Worm (Caenorhabditis elegans) whole organism, L4/young adult: ENCODE measurements around the gene K07E3.2.

Source experiments
- W03F9.2 ChIP-seq: fragments of 150-350 bp; optimal IDR thresholded peaks from 2 replicates; lab custom pipeline; 2014; ENCODE audit warnings: missing biosample characterization, missing genetic modification characterization
- him-1 ChIP-seq: sonication (generic microtip); optimal IDR thresholded peaks from 2 replicates; lab custom pipeline; 2016; ENCODE audit warnings: missing genotype, missing genetic modification reagents, missing genetic modification characterization, missing compliant biosample characterization

DNA sequence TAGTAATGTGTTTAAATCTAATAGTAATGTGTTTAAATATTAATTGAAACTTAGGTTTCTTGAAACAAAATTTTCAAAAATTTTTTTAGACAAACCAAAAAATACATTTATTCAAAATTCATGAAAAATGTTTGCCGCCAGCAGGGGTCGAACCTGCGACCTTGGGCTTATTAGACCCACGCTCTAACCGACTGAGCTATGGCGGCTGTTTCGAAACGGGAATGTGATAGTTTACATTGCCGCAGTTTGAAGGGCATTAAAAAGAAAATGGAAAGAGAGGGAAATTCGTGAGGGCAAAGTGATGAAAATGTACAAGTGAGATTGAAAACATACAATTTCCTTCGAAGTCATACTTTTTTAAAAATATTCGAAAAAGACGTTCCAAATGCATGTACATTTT is 52.4 kb downstream of the K07E3.2 start:
- no peak for TF ChIP-seq him-1 (tag; lab: Kevin White, UChicago)
- TF ChIP-seq W03F9.2 (tag; lab: Kevin White, UChicago): peak; percentile 22
